Worm (Caenorhabditis elegans) whole organism, L3 larva: ENCODE data around the gene gpla-1.

Experiments used
- egl-27 ChIP-seq: sonication (generic microtip); optimal IDR thresholded peaks from 4 replicates; lab custom pipeline; 2017; ENCODE audit warnings: missing biosample characterization, missing genetic modification reagents, missing genetic modification characterization
- elt-3 ChIP-seq, 3 experiments: fragments of 150-350 bp in 1 of 3; sonication (generic microtip) in 2 of 3; optimal IDR thresholded peaks; 2 replicates in 2 of 3; 4 replicates in 1 of 3; lab custom pipeline; 2014 to 2017; ENCODE audit warnings: missing biosample characterization in 3 of 3, missing genetic modification characterization in 3 of 3
- fkh-10 ChIP-seq: sonication (generic microtip); optimal IDR thresholded peaks from 2 replicates; lab custom pipeline; 2017; ENCODE audit warnings: missing biosample characterization, missing genetic modification reagents, missing genetic modification characterization
- fos-1 ChIP-seq: fragments of 150-350 bp; optimal IDR thresholded peaks from 2 replicates; lab custom pipeline; 2014; ENCODE audit warnings: missing biosample characterization, missing genetic modification characterization
- jun-1 ChIP-seq: fragments of 150-350 bp; optimal IDR thresholded peaks from 2 replicates; lab custom pipeline; 2014; ENCODE audit warnings: missing biosample characterization, missing genetic modification reagents, missing genetic modification characterization
- lin-15B ChIP-seq: fragments of 150-350 bp; optimal IDR thresholded peaks from 2 replicates; lab custom pipeline; 2014; ENCODE audit warnings: missing biosample characterization, missing genetic modification characterization
- nfya-1 ChIP-seq: sonication (generic microtip); optimal IDR thresholded peaks from 2 replicates; lab custom pipeline; 2017; ENCODE audit warnings: missing genetic modification characterization, mild to moderate bottlenecking, missing compliant biosample characterization, antibody characterized with exemption, moderate library complexity; ENCODE audit not compliant: insufficient read depth
- nhr-11 ChIP-seq: fragments of 150-350 bp; optimal IDR thresholded peaks from 2 replicates; lab custom pipeline; 2014; ENCODE audit warnings: missing biosample characterization, missing genetic modification characterization
- nhr-12 ChIP-seq: fragments of 150-350 bp; optimal IDR thresholded peaks from 2 replicates; lab custom pipeline; 2014; ENCODE audit warnings: missing biosample characterization, missing genetic modification characterization
- nhr-28 ChIP-seq: fragments of 150-350 bp; optimal IDR thresholded peaks from 2 replicates; lab custom pipeline; 2014; ENCODE audit warnings: missing biosample characterization, missing genetic modification characterization
- skn-1 ChIP-seq: fragments of 150-350 bp; optimal IDR thresholded peaks from 2 replicates; lab custom pipeline; 2014; ENCODE audit warnings: missing biosample characterization, missing genetic modification characterization

- TF ChIP-seq lin-15B (peak; percentile 55), egl-27 (no peak), nhr-11 (tag; lab: Kevin White, UChicago) (no peak), elt-3 (tag; optimal IDR thresholded peaks at IDR 0.05; lab: Kevin White, UChicago) (no peak), jun-1 (tag; lab: Kevin White, UChicago) (no peak), nhr-28 (tag; lab: Kevin White, UChicago) (no peak), skn-1 (no peak), nhr-12 (no peak), fos-1 (tag; lab: Kevin White, UChicago) (no peak), fkh-10 (no peak), nfya-1 (tag; lab: Kevin White, UChicago) (peak; percentile 57)
These were observed 4.2 kb downstream of the gpla-1 start, which contains the start of the genes aman-2 and F58H1.3 for ce11 chrV:11933196-11934028.
